Worm (Caenorhabditis elegans) whole organism, L2 larva: ENCODE data around the gene Y66D12A.24.
A peak's percentile ranks its signal among the peaks of the same experiment; 100 is the strongest.

ENCODE experiments used
- alr-1 ChIP-seq: fragments of 150-350 bp; optimal IDR thresholded peaks from 2 replicates; lab custom pipeline; 2014; ENCODE audit warnings: missing biosample characterization, missing genetic modification characterization
- ama-1 ChIP-seq: fragments of 150-350 bp; optimal IDR thresholded peaks from 2 replicates; lab custom pipeline; 2018; ENCODE audit warnings: inconsistent platforms
- ceh-16 ChIP-seq: fragments of 150-350 bp; optimal IDR thresholded peaks from 2 replicates; lab custom pipeline; 2014; ENCODE audit warnings: missing biosample characterization, missing genetic modification characterization
- egl-27 ChIP-seq: sonication (generic microtip); optimal IDR thresholded peaks from 3 replicates; lab custom pipeline; 2017; ENCODE audit warnings: missing biosample characterization, missing genetic modification reagents, missing genetic modification characterization
- elt-1 ChIP-seq: fragments of 150-350 bp; optimal IDR thresholded peaks from 2 replicates; lab custom pipeline; 2014; ENCODE audit warnings: missing biosample characterization, missing genetic modification characterization
- fos-1 ChIP-seq: fragments of 150-350 bp; optimal IDR thresholded peaks from 2 replicates; lab custom pipeline; 2014; ENCODE audit warnings: missing biosample characterization, missing genetic modification characterization
- gmeb-1 ChIP-seq: fragments of 150-350 bp; optimal IDR thresholded peaks from 2 replicates; lab custom pipeline; 2014; ENCODE audit warnings: missing biosample characterization, missing genetic modification characterization
- lin-13 ChIP-seq: fragments of 150-350 bp; optimal IDR thresholded peaks from 2 replicates; lab custom pipeline; 2014; ENCODE audit warnings: missing biosample characterization, missing genetic modification reagents, missing genetic modification characterization
- lin-39 ChIP-seq: fragments of 150-350 bp; optimal IDR thresholded peaks from 2 replicates; lab custom pipeline; 2014; ENCODE audit warnings: missing biosample characterization, missing genetic modification reagents, missing genetic modification characterization
- lsy-2 ChIP-seq, 2 experiments: fragments of 150-350 bp in 1 of 2; sonication (generic microtip) in 1 of 2; optimal IDR thresholded peaks; 2 replicates each; lab custom pipeline; 2014 to 2017; ENCODE audit warnings: missing biosample characterization in 2 of 2, missing genetic modification characterization in 2 of 2
- mab-5 ChIP-seq: fragments of 150-350 bp; optimal IDR thresholded peaks from 2 replicates; lab custom pipeline; 2014; ENCODE audit warnings: missing biosample characterization, missing genetic modification characterization
- mdl-1 ChIP-seq, 2 experiments: fragments of 150-350 bp in 1 of 2; sonication (generic microtip) in 1 of 2; optimal IDR thresholded peaks; 2 replicates each; lab custom pipeline; 2017; ENCODE audit warnings: missing biosample characterization in 2 of 2, missing genetic modification characterization in 2 of 2
- nhr-10 ChIP-seq: sonication (generic microtip); optimal IDR thresholded peaks from 2 replicates; lab custom pipeline; 2017; ENCODE audit warnings: missing biosample characterization, missing genetic modification characterization
- nhr-11 ChIP-seq: fragments of 150-350 bp; optimal IDR thresholded peaks from 2 replicates; lab custom pipeline; 2014; ENCODE audit warnings: missing biosample characterization, missing genetic modification characterization
- nhr-129 ChIP-seq: fragments of 150-350 bp; optimal IDR thresholded peaks from 2 replicates; lab custom pipeline; 2014; ENCODE audit warnings: missing biosample characterization, missing genetic modification characterization
- nhr-21 ChIP-seq: fragments of 150-350 bp; optimal IDR thresholded peaks from 2 replicates; lab custom pipeline; 2014; ENCODE audit warnings: missing biosample characterization, missing genetic modification characterization
- nhr-237 ChIP-seq: fragments of 150-350 bp; optimal IDR thresholded peaks from 2 replicates; lab custom pipeline; 2014; ENCODE audit warnings: missing biosample characterization, missing genetic modification characterization
- nhr-25 ChIP-seq: fragments of 150-350 bp; sonication (generic microtip); optimal IDR thresholded peaks from 3 replicates; lab custom pipeline; 2014; ENCODE audit warnings: missing biosample characterization, missing genetic modification characterization
- nhr-6 ChIP-seq: fragments of 150-350 bp; optimal IDR thresholded peaks from 2 replicates; lab custom pipeline; 2014; ENCODE audit warnings: missing biosample characterization, missing genetic modification characterization
- nhr-77 ChIP-seq: fragments of 150-350 bp; optimal IDR thresholded peaks from 2 replicates; lab custom pipeline; 2014; ENCODE audit warnings: missing biosample characterization, missing genetic modification characterization
- peb-1 ChIP-seq: fragments of 150-350 bp; optimal IDR thresholded peaks from 2 replicates; lab custom pipeline; 2014; ENCODE audit warnings: missing biosample characterization, missing genetic modification characterization
- sem-4 ChIP-seq: fragments of 150-350 bp; optimal IDR thresholded peaks from 2 replicates; lab custom pipeline; 2014; ENCODE audit warnings: missing biosample characterization, missing genetic modification reagents, missing genetic modification characterization
- skn-1 ChIP-seq: sonication (generic microtip); optimal IDR thresholded peaks from 2 replicates; lab custom pipeline; 2017; ENCODE audit warnings: missing biosample characterization, missing genetic modification characterization
- sma-3 ChIP-seq: sonication (generic microtip); optimal IDR thresholded peaks from 2 replicates; lab custom pipeline; 2016; ENCODE audit warnings: missing genetic modification reagents, missing genetic modification characterization, missing compliant biosample characterization
- snpc-4 ChIP-seq: fragments of 150-350 bp; optimal IDR thresholded peaks from 2 replicates; lab custom pipeline; 2014; ENCODE audit warnings: missing biosample characterization, missing genetic modification characterization
- unc-55 ChIP-seq: fragments of 150-350 bp; sonication (generic microtip); optimal IDR thresholded peaks from 3 replicates; lab custom pipeline; 2014; ENCODE audit warnings: missing biosample characterization, missing genetic modification reagents, missing genetic modification characterization
- unc-62 ChIP-seq: fragments of 150-350 bp; optimal IDR thresholded peaks from 2 replicates; lab custom pipeline; 2014; ENCODE audit warnings: missing biosample characterization, missing genetic modification reagents, missing genetic modification characterization
- zag-1 ChIP-seq: fragments of 150-350 bp; optimal IDR thresholded peaks from 2 replicates; lab custom pipeline; 2014; ENCODE audit warnings: missing biosample characterization, missing genetic modification characterization
- ztf-1 ChIP-seq: fragments of 200-800 bp; sonication (Bioruptor generic); conservative IDR thresholded peaks from 2 replicates; pipeline ENCODE4 v1.3.6; 2022; ENCODE audit warnings: missing genetic modification characterization, missing compliant biosample characterization
- ztf-11 ChIP-seq: sonication (generic microtip); optimal IDR thresholded peaks from 2 replicates; lab custom pipeline; 2017; ENCODE audit warnings: missing biosample characterization, missing genetic modification characterization

The Y66D12A.24 gene

ce11 chrIII:11478468-11479363 is 17.9 kb upstream of the Y66D12A.24 start:
- TF ChIP-seq peb-1 (tag; lab: Kevin White, UChicago), result no peak
- peak; percentile 33 for TF ChIP-seq nhr-25 (tag; lab: Kevin White, UChicago)
- no peak for TF ChIP-seq nhr-11 (tag; lab: Kevin White, UChicago)
- TF ChIP-seq snpc-4 (tag; lab: Kevin White, UChicago), result no peak
- peak; percentile 11 for TF ChIP-seq fos-1 (tag; lab: Kevin White, UChicago)

ce11 chrIII:11481309-11481845 is 15.3 kb upstream of the Y66D12A.24 start:
- TF ChIP-seq nhr-237 (tag; lab: Kevin White, UChicago) (no peak), nhr-11 (tag; lab: Kevin White, UChicago) (no peak), ztf-11 (tag; lab: Kevin White, UChicago) (no peak), lin-39 (tag; lab: Kevin White, UChicago) (no peak), lsy-2 (tag; optimal IDR thresholded peaks at IDR 0.05; lab: Kevin White, UChicago) (no peak)
- TF ChIP-seq, all 48 proteins: peak for 0

ce11 chrIII:11484139-11484590 is 12.5 kb upstream of the Y66D12A.24 start, which contains the start of gene fbxa-220:
fbxa-220 (minus strand) TSS chrIII:11484189.
- TF ChIP-seq nhr-21 (tag; lab: Kevin White, UChicago) (no peak), mdl-1 (tag; optimal IDR thresholded peaks at IDR 0.05; lab: Kevin White, UChicago) (no peak), elt-1 (tag; lab: Kevin White, UChicago) (no peak), nhr-77 (tag; lab: Kevin White, UChicago) (no peak), alr-1 (tag; lab: Kevin White, UChicago) (no peak), ceh-16 (tag; lab: Kevin White, UChicago) (no peak), lsy-2 (tag; optimal IDR thresholded peaks at IDR 0.05; lab: Kevin White, UChicago) (no peak), unc-62 (no peak), nhr-6 (tag; lab: Kevin White, UChicago) (no peak), zag-1 (tag; lab: Kevin White, UChicago) (no peak), sma-3 (GFP tag; lab: Kevin White, UChicago) (no peak)

ce11 chrIII:11487245-11487644 is 9.4 kb upstream of the Y66D12A.24 start, which contains the start of gene popl-5:
popl-5 (minus strand) TSS chrIII:11487345.
- TF ChIP-seq lin-39 (tag; lab: Kevin White, UChicago) (no peak), nhr-129 (no peak), nhr-237 (tag; lab: Kevin White, UChicago) (no peak), sem-4 (tag; lab: Kevin White, UChicago) (no peak), mab-5 (tag; lab: Kevin White, UChicago) (no peak)

ce11 chrIII:11488662-11489349 is 7.9 kb upstream of the Y66D12A.24 start:
- TF ChIP-seq ama-1 (lab: Kevin White, UChicago), result no peak
- TF ChIP-seq nhr-10, result no peak
- TF ChIP-seq skn-1 (tag; lab: Kevin White, UChicago), result no peak
- TF ChIP-seq mdl-1 (tag; optimal IDR thresholded peaks at IDR 0.05; lab: Kevin White, UChicago), result no peak
- TF ChIP-seq unc-62, result no peak
- no peak for TF ChIP-seq lin-13 (GFP tag; lab: Kevin White, UChicago)
- no peak for TF ChIP-seq sma-3 (GFP tag; lab: Kevin White, UChicago)
- TF ChIP-seq fos-1 (tag; lab: Kevin White, UChicago), result no peak

ce11 chrIII:11489601-11490000 is 7.1 kb upstream of the Y66D12A.24 start:
- no peak for TF ChIP-seq lin-39 (tag; lab: Kevin White, UChicago)
- TF ChIP-seq nhr-77 (tag; lab: Kevin White, UChicago), result no peak
- no peak for TF ChIP-seq ztf-1 (GFP tag; lab: Robert Waterston, UW)
- TF ChIP-seq alr-1 (tag; lab: Kevin White, UChicago), result no peak
- TF ChIP-seq egl-27 (tag; lab: Kevin White, UChicago), result no peak
- no peak for TF ChIP-seq zag-1 (tag; lab: Kevin White, UChicago)
- TF ChIP-seq gmeb-1 (tag; lab: Kevin White, UChicago), result no peak
- no peak for TF ChIP-seq lsy-2 (tag; optimal IDR thresholded peaks at IDR 0.05; lab: Kevin White, UChicago)
- TF ChIP-seq unc-55, result no peak
